Worm (Caenorhabditis elegans): Measurements from ENCODE around the gene C11D2.4.

C11D2.4 gene

DNA sequence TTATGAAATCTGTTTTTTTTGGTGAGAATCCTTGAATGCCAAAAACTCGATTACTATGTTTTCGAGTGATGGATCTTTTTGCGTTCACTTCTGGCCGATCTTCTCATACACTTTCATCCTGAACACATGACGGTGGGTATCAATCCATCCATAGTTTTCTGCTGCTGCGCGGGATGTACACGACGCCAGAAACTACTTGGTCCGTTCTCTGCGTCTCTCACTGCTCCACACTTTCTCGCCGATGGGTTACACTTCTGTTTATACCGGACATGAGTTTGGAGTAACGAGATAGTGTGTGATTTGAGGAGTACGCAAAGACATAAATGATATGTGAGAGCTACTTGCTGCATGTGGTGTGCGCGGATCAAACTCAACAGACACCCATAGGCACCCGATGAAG is 16.1 kb downstream of the C11D2.4 start:
- no peak for TF ChIP-seq dao-5 (tag; optimal IDR thresholded peaks at IDR 0.05)
- no peak for TF ChIP-seq him-1 (tag; optimal IDR thresholded peaks at IDR 0.05)
- TF ChIP-seq W03F9.2 (tag; optimal IDR thresholded peaks at IDR 0.05) = no peak

DNA sequence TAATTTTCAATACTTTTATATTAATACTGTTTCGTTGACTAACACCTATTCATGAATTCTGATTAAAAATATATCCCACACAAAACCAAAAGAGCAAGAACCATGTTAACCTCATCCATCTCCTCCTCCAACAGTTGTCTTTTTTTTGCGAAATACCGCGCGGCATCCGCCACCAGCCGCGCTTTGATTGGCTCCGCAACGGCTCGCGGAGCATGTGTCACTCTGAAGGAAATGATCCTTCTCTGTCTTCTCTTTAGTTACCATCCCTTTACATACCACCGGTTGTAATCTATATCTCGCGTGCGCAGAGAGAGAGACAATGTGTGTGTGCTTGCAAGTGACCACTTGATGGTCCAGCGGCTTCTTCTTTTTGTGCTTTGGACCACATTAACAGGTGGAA is 21.2 kb downstream of the C11D2.4 start:
- TF ChIP-seq W03F9.2 (tag; optimal IDR thresholded peaks at IDR 0.05) = no peak
- TF ChIP-seq dao-5 (tag; optimal IDR thresholded peaks at IDR 0.05) = no peak
- TF ChIP-seq him-1 (tag; optimal IDR thresholded peaks at IDR 0.05) = no peak

DNA sequence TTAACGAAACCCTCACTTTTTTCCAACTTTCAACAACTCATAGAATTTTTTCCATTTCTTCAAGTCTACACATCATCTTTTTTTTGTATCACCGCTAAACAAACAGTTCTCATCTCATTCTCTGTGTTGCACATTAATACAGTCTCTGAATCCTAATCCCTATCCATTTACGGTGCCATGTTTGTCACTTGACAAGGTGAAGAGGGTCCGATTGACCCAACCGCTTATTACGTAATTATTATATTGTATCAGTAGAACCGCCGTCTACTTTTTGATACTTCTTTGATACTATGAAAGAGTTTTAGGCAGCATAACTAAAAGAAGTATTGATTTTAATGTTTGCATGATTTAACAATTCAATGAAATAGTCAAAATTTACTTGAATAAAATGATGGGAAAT is 22.1 kb downstream of the C11D2.4 start:
- TF ChIP-seq dao-5 (tag; optimal IDR thresholded peaks at IDR 0.05) (no peak), W03F9.2 (tag; optimal IDR thresholded peaks at IDR 0.05) (no peak), him-1 (tag; optimal IDR thresholded peaks at IDR 0.05) (no peak)

DNA sequence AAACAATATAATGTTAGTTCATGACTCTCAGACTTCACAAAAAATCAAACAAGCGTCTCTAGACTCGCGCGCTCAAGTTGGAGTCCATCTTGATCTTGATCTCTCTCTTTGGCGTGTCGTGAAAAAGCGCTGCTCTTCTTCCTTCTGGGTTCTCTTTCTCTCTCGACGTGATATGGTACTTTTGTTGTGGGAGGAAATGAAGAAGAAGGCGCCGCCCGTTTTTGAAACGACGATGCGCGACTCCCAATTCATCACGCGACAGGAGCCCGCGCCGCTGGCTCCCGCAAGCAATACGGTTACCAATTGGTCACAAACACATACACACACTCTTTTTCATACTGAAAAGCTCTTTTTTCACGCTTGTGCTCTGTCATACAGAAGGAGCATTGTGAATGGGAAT is 26.3 kb downstream of the C11D2.4 start:
- no peak for TF ChIP-seq him-1 (tag; optimal IDR thresholded peaks at IDR 0.05)

DNA sequence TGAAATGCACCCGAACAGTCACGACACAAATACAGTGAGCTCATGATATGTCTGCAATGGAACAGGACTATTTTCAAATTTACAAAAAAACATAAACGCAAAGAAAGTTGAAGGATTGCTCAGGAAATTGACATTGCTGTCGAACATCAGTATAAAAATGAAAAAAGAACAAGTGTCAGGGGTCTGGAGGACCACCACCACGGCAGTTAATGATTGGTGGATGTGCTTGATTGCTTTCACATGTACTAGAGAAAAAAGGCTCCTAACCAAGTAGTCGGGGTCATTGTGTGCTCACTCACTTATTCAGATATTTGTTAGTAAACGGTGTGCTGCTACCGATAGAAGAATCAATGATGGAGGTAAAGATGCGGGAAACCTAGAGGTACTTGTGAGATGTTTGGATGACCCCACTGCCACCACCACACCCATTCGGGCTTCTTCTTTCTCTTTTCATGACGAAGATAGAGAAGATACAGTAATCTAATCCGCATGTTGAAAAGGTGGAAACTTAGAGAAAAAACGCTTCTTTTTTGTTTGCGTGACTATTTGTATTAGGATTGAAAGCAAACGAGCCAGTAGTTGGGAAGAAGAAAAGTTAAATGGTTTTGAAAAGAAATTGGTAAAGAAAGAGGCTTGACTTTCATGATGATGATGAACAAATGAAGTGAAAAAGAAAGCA is 29.4 kb downstream of the C11D2.4 start, which contains the start of gene M03D4.4:
TSS of gene M03D4.4 (minus strand) at position 51 of the 679 bp plus-strand sequence.
- TF ChIP-seq dao-5 (tag; optimal IDR thresholded peaks at IDR 0.05) (no peak), him-1 (tag; optimal IDR thresholded peaks at IDR 0.05) (no peak), W03F9.2 (tag; optimal IDR thresholded peaks at IDR 0.05) (no peak)

ce11 chrIV:6117741-6118265 is 39.0 kb downstream of the C11D2.4 start, which contains the start of gene zen-4:
Gene zen-4, plus strand, starts transcription at chrIV:6118215.
- TF ChIP-seq him-1 (tag; optimal IDR thresholded peaks at IDR 0.05) (no peak), W03F9.2 (tag; optimal IDR thresholded peaks at IDR 0.05) (peak; percentile 59), dao-5 (tag; optimal IDR thresholded peaks at IDR 0.05) (no peak)

ce11 chrIV:6112291-6112690 is 44.5 kb downstream of the C11D2.4 start, which contains the start of gene M03D4.3:
Gene M03D4.3, minus strand, starts transcription at chrIV:6112391.
- TF ChIP-seq W03F9.2 (tag; optimal IDR thresholded peaks at IDR 0.05) = no peak
- TF ChIP-seq him-1 (tag; optimal IDR thresholded peaks at IDR 0.05) = no peak
- TF ChIP-seq dao-5 (tag; optimal IDR thresholded peaks at IDR 0.05) = no peak

ce11 chrIV:6108665-6109064 is 48.1 kb downstream of the C11D2.4 start:
- TF ChIP-seq him-1 (tag; optimal IDR thresholded peaks at IDR 0.05) = no peak
- no peak for TF ChIP-seq W03F9.2 (tag; optimal IDR thresholded peaks at IDR 0.05)
- no peak for TF ChIP-seq dao-5 (tag; optimal IDR thresholded peaks at IDR 0.05)
